Fruit fly (Drosophila melanogaster): Measurements from ENCODE around the gene ast.
A peak's percentile ranks its signal among the peaks of the same experiment; 100 is the strongest.

The ast gene

DNA sequence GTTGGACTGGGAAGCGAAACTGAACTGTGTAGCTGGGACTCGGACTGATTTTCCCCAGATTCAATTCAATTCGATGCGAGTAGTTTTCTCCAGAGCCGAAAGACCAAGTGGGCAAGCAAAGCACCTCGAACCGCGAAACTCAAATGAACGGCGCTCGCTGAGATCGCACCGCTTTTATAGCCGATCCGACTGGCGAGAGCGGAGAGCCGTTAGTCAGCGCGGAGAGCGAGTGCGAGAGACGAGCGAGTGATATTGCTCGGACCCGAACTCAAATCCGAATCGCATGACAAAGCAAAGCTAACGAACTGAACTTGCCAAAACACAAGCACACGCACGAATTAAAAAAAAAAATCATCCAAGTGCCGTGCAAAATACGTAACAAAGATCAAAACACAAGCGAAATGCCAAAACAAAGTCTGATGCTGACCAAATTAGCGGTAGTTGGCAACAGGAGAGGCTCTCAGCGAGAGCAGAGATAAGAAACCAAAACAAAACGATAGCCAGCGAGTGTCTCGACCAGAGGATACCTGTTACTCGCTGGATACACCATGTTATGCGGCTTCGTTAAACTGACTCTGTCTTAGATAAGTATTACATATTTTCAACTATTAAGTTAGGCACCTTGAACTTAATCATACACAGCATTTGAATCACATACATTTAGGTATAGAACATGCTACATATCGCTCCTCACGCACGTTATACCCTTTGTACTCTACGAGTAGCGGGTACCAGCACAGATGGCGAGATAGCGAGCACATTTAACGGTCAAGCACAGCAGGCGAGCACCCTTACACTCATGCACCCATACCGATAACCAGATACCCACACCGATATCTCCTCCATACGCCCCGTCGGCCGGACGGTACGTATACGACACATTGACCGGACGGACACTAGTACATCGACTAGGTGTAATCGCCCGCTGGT, 41.4 kb downstream of the ast start (continued):
- TF ChIP-seq Lpt (GFP tag; optimal IDR thresholded peaks at IDR 0.05) (peak; percentile 1), salr (GFP tag; optimal IDR thresholded peaks at IDR 0.05) (peak in 1 of 2 experiments; percentile 73), lz (GFP tag; optimal IDR thresholded peaks at IDR 0.05) (peak; percentile 83), esn (GFP tag; optimal IDR thresholded peaks at IDR 0.05) (peak; percentile 82), pdm3 (GFP tag; optimal IDR thresholded peaks at IDR 0.05) (peak; percentile 85), Eip78C (GFP tag) (peak; percentile 94), CG32006 (GFP tag; optimal IDR thresholded peaks at IDR 0.05) (peak; percentile 85), CG6792 (GFP tag; optimal IDR thresholded peaks at IDR 0.05) (peak; percentile 77), CG1621 (tag; optimal IDR thresholded peaks at IDR 0.05) (peak; percentile 55), CG15336 (GFP tag; IDR thresholded peaks at IDR 0.05) (peak; percentile 78), ss (GFP tag; optimal IDR thresholded peaks at IDR 0.05) (peak in 1 of 2 experiments; percentile 59), CG31627 (GFP tag; optimal IDR thresholded peaks at IDR 0.05) (peak; percentile 81), Hr4 (GFP tag; optimal IDR thresholded peaks at IDR 0.05) (peak; percentile 84), Sox15 (GFP tag; optimal IDR thresholded peaks at IDR 0.05) (peak; percentile 73), CG11762 (GFP tag; optimal IDR thresholded peaks at IDR 0.05; ENCODE audit: insufficient read depth) (peak; percentile 70), achi (GFP tag; optimal IDR thresholded peaks at IDR 0.05) (peak; percentile 76), fd59A (GFP tag; optimal IDR thresholded peaks at IDR 0.05) (peak; percentile 37), acj6 (GFP tag; optimal IDR thresholded peaks at IDR 0.05) (peak; percentile 84), dac (GFP tag; optimal IDR thresholded peaks at IDR 0.05) (peak; percentile 47), Blimp-1 (GFP tag; optimal IDR thresholded peaks at IDR 0.05) (peak; percentile 2), CG10669 (GFP tag; optimal IDR thresholded peaks at IDR 0.05) (peak; percentile 62), CG3032 (tag; optimal IDR thresholded peaks at IDR 0.05) (peak; percentile 48), CG4318 (GFP tag; optimal IDR thresholded peaks at IDR 0.05) (peak; percentile 31)

DNA sequence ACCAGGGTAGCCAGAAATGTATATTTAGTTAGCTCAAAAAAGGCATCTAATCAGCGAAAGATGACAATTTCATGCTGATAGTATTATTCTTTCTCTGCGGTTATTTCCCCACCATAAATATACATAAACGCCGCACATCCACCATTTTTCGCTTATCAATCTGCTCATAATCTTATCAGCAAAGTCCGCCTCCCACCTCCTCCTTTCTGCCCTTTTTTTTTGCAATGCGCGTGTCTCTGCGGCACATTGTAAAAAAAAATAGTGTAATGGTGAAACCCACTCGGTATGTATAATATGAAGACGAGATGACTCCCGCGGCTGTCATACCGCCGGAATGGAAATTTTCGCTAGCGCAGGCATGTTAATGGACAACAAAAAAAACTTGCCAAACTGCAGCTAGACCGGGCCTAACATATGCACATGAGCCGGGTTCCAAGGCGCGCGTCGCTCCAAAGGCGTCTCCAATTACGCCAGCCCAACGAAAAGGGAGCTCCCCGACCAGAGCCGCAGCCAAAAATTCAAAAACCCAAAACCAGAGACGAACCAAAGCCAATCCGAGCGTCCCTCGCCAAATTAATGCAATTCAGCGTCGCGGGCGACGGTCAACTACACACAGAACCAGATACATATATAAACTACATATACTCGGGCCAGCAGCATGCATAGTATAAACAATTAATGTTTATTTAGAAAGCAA, 42.6 kb downstream of the ast start:
- TF ChIP-seq CG6163 (GFP tag; IDR thresholded peaks at IDR 0.05) (peak; percentile 23; the same call in 1 of the 3 replicates), net (GFP tag; optimal IDR thresholded peaks at IDR 0.05) (no peak)

DNA sequence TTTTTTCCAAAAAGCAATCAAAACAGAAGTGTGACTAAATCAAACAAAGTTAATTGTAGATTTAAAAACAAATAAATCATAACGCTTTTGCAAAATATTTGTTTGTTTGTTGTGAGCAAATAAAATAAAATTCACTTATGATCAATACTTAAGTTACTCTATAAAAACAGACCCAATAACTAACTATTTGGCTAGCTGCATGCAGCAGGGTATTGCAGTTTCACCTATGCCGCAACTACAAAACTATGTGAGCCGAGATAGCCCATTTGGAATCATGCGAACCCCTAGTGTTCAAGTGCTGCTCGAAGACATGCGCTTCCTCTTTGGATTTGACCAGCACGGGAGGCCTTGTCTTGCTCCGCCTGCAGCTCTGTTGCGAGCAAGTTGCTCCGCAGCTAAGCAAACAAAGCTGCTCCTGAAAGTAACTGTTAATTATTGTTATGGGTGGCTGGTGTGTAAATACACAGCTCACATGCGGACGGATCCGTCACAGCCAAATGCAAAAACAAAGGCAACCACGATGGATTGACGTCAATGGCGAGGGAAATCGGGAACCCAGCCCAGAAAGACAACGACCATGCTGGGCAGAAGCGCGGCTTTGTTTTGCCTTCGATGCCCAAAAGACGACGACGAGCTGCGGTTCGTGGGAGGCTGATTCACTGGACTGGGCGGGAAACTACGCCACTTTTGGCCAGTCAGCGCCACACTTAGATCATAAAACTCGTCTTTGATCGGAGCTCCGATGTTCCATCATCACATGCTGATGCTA, 44.4 kb downstream of the ast start:
- no peak for TF ChIP-seq Ets21C (GFP tag; optimal IDR thresholded peaks at IDR 0.05)
- TF ChIP-seq CG11294 (GFP tag; IDR thresholded peaks at IDR 0.05): no peak
- TF ChIP-seq CG8632 (GFP tag; optimal IDR thresholded peaks at IDR 0.05): no peak
- TF ChIP-seq svp (GFP tag): peak; percentile 34
- TF ChIP-seq Eip78C (GFP tag): peak; percentile 21

DNA sequence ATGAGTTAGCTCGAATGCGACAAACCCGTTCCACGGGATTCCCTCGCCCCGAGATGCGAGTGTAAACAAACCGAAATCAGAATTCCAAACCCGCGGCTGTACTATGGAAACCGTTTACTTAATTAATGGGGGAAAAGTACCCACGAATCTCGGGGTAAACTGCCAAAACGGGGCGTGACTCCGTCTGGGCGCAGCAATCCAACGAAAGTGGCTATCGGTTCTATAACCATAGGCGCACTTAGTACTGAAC, 44.9 kb downstream of the ast start:
- no peak for TF ChIP-seq ss (GFP tag; optimal IDR thresholded peaks at IDR 0.05)
- TF ChIP-seq fkh (GFP tag; optimal IDR thresholded peaks at IDR 0.05): peak; percentile 29
